Worm (Caenorhabditis elegans): Measurements from ENCODE around the gene F59E12.17.

The F59E12.17 gene

DNA sequence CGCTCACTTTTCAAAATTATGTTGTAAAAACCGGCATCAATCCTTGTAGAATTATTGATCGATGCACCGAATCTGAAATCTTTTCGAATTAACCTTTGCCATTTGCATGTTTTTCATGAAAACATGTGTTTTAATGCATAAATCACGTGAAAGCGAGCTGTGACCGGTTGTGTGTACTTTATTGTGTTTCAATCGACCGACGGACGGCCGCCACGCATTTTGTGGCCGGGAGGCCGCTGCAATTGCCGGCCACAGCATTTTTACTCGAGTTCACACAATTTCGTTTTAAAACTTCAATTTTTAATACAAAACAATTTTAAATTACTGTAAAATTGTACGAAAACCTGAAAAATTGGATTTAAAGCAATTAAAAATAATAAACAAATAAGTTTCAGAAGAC lies 39.7 kb upstream of the F59E12.17 start, which contains the start of gene C25H3.11 (continued):
- TF ChIP-seq lin-39 (tag; optimal IDR thresholded peaks at IDR 0.05) (no peak), lin-13 (GFP tag; optimal IDR thresholded peaks at IDR 0.05) (no peak), R02D3.7 (tag; optimal IDR thresholded peaks at IDR 0.05) (no peak), ceh-82 (tag; optimal IDR thresholded peaks at IDR 0.05) (no peak), ama-1 (optimal IDR thresholded peaks at IDR 0.05) (no peak)

DNA sequence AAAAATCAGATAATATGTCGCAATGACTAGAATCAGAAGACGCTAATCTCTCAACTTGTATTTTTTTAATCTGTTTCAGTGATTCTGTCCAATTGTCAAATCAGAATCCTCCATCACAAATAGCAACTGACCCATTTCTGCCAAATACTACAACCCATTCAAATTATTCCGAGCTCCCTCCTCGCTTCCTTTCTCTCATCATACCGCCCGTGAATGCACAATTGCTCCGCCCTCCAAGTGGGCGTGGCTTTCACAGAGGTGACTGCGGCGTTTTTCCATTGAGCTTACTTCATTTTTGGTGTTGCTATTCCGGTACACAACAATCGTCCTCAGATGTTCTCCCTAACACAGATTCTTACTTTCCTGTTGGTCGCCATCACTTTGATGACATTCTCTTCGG lies 31.4 kb upstream of the F59E12.17 start, which contains the start of gene flp-27:
TSS of gene flp-27 (plus strand) at position 301 of the 400 bp plus-strand sequence.
- TF ChIP-seq fos-1 (tag; optimal IDR thresholded peaks at IDR 0.05), result no peak
- TF ChIP-seq nhr-12 (tag; optimal IDR thresholded peaks at IDR 0.05), result no peak
- no peak for TF ChIP-seq R02D3.7 (tag; optimal IDR thresholded peaks at IDR 0.05)
- no peak for TF ChIP-seq blmp-1 (tag; optimal IDR thresholded peaks at IDR 0.05; ENCODE audit: insufficient read depth)
- TF ChIP-seq nhr-21 (tag; optimal IDR thresholded peaks at IDR 0.05), result no peak
- no peak for TF ChIP-seq lin-39 (tag; optimal IDR thresholded peaks at IDR 0.05)
- no peak for TF ChIP-seq elt-1 (tag; optimal IDR thresholded peaks at IDR 0.05)

DNA sequence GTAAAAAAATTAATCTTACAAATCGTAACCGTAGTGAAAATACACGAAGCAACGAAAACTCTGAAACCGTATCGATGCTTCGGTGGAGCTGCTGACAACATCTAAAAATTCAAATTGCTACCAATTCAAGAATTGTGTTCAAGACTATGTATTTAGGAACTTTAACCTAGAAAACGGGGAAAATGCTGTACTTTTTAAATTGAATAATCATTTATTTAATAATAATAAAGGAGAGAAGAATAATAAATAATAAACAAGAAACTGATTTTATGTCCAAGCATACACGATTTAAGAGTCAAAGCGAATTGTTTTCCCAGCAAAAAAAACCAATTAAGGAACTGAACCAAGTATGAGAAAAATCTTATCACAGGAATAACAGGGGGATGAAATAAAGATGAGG lies 20.3 kb upstream of the F59E12.17 start, which contains the start of gene C25H3.17:
TSS of gene C25H3.17 (minus strand) at position 101 of the 400 bp plus-strand sequence.
- TF ChIP-seq ama-1 (optimal IDR thresholded peaks at IDR 0.05) (no peak), lsy-2 (tag; optimal IDR thresholded peaks at IDR 0.05) (no peak), elt-3 (tag; optimal IDR thresholded peaks at IDR 0.05) (no peak), alr-1 (tag; optimal IDR thresholded peaks at IDR 0.05) (no peak), ceh-16 (tag; optimal IDR thresholded peaks at IDR 0.05) (no peak), blmp-1 (tag; optimal IDR thresholded peaks at IDR 0.05; ENCODE audit: insufficient read depth) (no peak), nhr-129 (tag; optimal IDR thresholded peaks at IDR 0.05) (no peak), skn-1 (tag; optimal IDR thresholded peaks at IDR 0.05) (no peak), unc-62 (GFP tag; optimal IDR thresholded peaks at IDR 0.05) (no peak), sem-4 (tag; optimal IDR thresholded peaks at IDR 0.05) (no peak), nhr-12 (tag; optimal IDR thresholded peaks at IDR 0.05) (no peak), nhr-23 (tag; optimal IDR thresholded peaks at IDR 0.05) (no peak), ztf-4 (tag; optimal IDR thresholded peaks at IDR 0.05) (no peak), C34F6.9 (tag; optimal IDR thresholded peaks at IDR 0.05) (no peak), snpc-4 (tag; optimal IDR thresholded peaks at IDR 0.05) (no peak), F13H6.1 (tag; optimal IDR thresholded peaks at IDR 0.05) (no peak), lin-39 (tag; optimal IDR thresholded peaks at IDR 0.05) (no peak)

DNA sequence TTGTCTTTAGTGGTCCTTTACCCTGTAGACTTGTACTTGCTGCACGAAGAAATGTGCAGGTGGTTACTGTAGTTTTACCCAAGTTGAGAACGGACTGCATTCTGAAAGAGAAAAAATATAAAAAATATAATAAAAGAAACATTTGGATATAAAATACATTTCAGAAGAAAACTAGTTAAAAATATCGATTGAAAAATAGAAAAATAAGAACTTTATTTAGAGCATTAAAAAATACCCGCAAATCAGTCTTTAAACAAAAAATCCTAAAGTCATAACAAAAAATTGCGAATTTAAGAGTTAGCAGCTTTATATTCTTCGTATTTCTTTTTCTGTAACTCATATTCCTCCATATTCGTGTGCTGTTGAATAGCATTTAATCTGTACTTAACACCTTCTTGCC lies 19.6 kb upstream of the F59E12.17 start, which contains the start of gene C25H3.7:
TSS of gene C25H3.7 (minus strand) at position 101 of the 400 bp plus-strand sequence.
- TF ChIP-seq sma-9 (GFP tag; optimal IDR thresholded peaks at IDR 0.05) (no peak), sma-9 (tag; optimal IDR thresholded peaks at IDR 0.05) (no peak), nhr-12 (tag; optimal IDR thresholded peaks at IDR 0.05) (no peak), blmp-1 (tag; optimal IDR thresholded peaks at IDR 0.05; ENCODE audit: insufficient read depth) (no peak), unc-39 (tag; optimal IDR thresholded peaks at IDR 0.05) (no peak), nhr-237 (tag; optimal IDR thresholded peaks at IDR 0.05) (no peak), fos-1 (tag; optimal IDR thresholded peaks at IDR 0.05) (no peak), Y55F3AM.14 (GFP tag; optimal IDR thresholded peaks at IDR 0.05) (no peak), lin-39 (tag; optimal IDR thresholded peaks at IDR 0.05) (no peak), nhr-10 (tag; optimal IDR thresholded peaks at IDR 0.05) (no peak), mab-5 (tag; optimal IDR thresholded peaks at IDR 0.05) (no peak), ztf-1 (GFP tag; conservative IDR thresholded peaks at IDR 0.05) (no peak), lin-11 (tag; optimal IDR thresholded peaks at IDR 0.05) (no peak), snpc-4 (tag; optimal IDR thresholded peaks at IDR 0.05) (no peak), lsy-2 (tag; optimal IDR thresholded peaks at IDR 0.05) (no peak), unc-55 (GFP tag; optimal IDR thresholded peaks at IDR 0.05) (no peak), nhr-6 (tag; optimal IDR thresholded peaks at IDR 0.05) (no peak), ceh-16 (tag; optimal IDR thresholded peaks at IDR 0.05) (no peak), nhr-23 (tag; optimal IDR thresholded peaks at IDR 0.05) (no peak), aly-2 (tag; optimal IDR thresholded peaks at IDR 0.05) (no peak), nhr-21 (tag; optimal IDR thresholded peaks at IDR 0.05) (no peak)

DNA sequence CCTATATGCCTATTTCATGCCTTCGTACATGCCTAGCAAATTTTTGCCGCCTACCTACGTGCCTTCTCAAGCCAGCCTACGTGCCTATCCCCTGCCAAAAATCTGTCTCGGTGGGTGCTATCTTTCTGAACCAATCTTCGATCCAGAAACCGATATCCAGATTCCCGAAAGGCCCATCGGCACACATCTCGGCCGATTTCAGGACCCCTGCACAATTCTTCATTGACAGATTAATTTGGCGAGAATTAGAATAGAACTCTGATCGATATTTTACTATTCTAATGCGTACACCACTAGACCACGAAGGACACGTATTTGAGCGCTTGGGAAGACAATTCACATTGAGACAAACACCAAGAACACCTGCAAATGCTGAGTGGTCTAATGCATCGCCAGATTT lies 18.3 kb upstream of the F59E12.17 start:
- TF ChIP-seq unc-55 (GFP tag; optimal IDR thresholded peaks at IDR 0.05), result no peak
- no peak for TF ChIP-seq nhr-21 (tag; optimal IDR thresholded peaks at IDR 0.05)
- TF ChIP-seq crh-2 (tag; optimal IDR thresholded peaks at IDR 0.05), result no peak
- TF ChIP-seq sem-4 (tag; optimal IDR thresholded peaks at IDR 0.05), result no peak
- TF ChIP-seq nhr-10 (tag; optimal IDR thresholded peaks at IDR 0.05), result no peak
- TF ChIP-seq unc-39 (tag; optimal IDR thresholded peaks at IDR 0.05), result no peak
- no peak for TF ChIP-seq ztf-1 (GFP tag; conservative IDR thresholded peaks at IDR 0.05)
- no peak for TF ChIP-seq nhr-129 (tag; optimal IDR thresholded peaks at IDR 0.05)

Measured in whole organism, L2 larva.